Fruit fly (Drosophila melanogaster) whole organism, embryonic: ENCODE results near the gene CG31178.
A peak's percentile ranks its signal among the peaks of the same experiment; 100 is the strongest.

Experiments
- Atf3 ChIP-seq: fragments of 200-800 bp; sonication (Bioruptor generic); optimal IDR thresholded peaks from 3 replicates; lab custom pipeline; 2016; ENCODE audit warnings: missing biosample characterization, missing genetic modification characterization
- CG10209 ChIP-seq: fragments of 200-800 bp; sonication (Bioruptor generic); optimal IDR thresholded peaks from 3 replicates; lab custom pipeline; 2017; ENCODE audit warnings: missing biosample characterization, mild to moderate bottlenecking, missing genetic modification characterization, missing genetic modification reagents
- CG10267 ChIP-seq: fragments of 200-800 bp; sonication (Bioruptor generic); optimal IDR thresholded peaks from 2 replicates; lab custom pipeline; 2018; ENCODE audit warnings: missing biosample characterization, mild to moderate bottlenecking, missing genetic modification characterization, moderate library complexity
- CG11456 ChIP-seq: fragments of 200-800 bp; sonication (Bioruptor generic); IDR thresholded peaks from 3 replicates; pipeline ENCODE4 v1.3.6; 2022; ENCODE audit warnings: missing biosample characterization, missing genetic modification characterization
- CG12155 ChIP-seq: fragments of 200-800 bp; sonication (Bioruptor generic); optimal IDR thresholded peaks from 3 replicates; lab custom pipeline; 2016; ENCODE audit warnings: missing biosample characterization, missing genetic modification characterization
- CG12236 ChIP-seq: fragments of 200-800 bp; sonication (Bioruptor generic); optimal IDR thresholded peaks from 2 replicates; lab custom pipeline; 2016; ENCODE audit warnings: missing biosample characterization, missing genetic modification characterization
- CG12659 ChIP-seq: fragments of 200-800 bp; sonication (Bioruptor generic); optimal IDR thresholded peaks from 3 replicates; lab custom pipeline; 2017; ENCODE audit warnings: mild to moderate bottlenecking, missing biosample characterization, missing genetic modification reagents, missing genetic modification characterization
- CG12769 ChIP-seq: fragments of 200-800 bp; sonication (Bioruptor generic); optimal IDR thresholded peaks from 2 replicates; lab custom pipeline; 2019; ENCODE audit warnings: missing biosample characterization, mild to moderate bottlenecking, missing genetic modification characterization, moderate library complexity
- CG12942 ChIP-seq: fragments of 200-800 bp; sonication (Bioruptor generic); optimal IDR thresholded peaks from 3 replicates; lab custom pipeline; 2016; ENCODE audit warnings: missing biosample characterization, missing genetic modification characterization
- CG13624 ChIP-seq: fragments of 200-800 bp; sonication (Bioruptor generic); optimal IDR thresholded peaks from 2 replicates; lab custom pipeline; 2016; ENCODE audit warnings: missing biosample characterization, missing genetic modification characterization
- CG15601 ChIP-seq: fragments of 200-800 bp; sonication (Bioruptor generic); optimal IDR thresholded peaks from 3 replicates; lab custom pipeline; 2019; ENCODE audit warnings: missing biosample characterization, mild to moderate bottlenecking, missing genetic modification characterization, moderate library complexity
- CG1647 ChIP-seq: fragments of 200-800 bp; sonication (Bioruptor generic); optimal IDR thresholded peaks from 3 replicates; lab custom pipeline; 2016; ENCODE audit warnings: missing biosample characterization, missing genetic modification characterization
- CG16779 ChIP-seq: fragments of 200-800 bp; sonication (Bioruptor generic); IDR thresholded peaks from 2 replicates; pipeline ENCODE4 v1.3.6; 2022; ENCODE audit warnings: missing biosample characterization, missing genetic modification characterization
- CG17829 ChIP-seq: fragments of 200-800 bp; optimal IDR thresholded peaks from 2 replicates; lab custom pipeline; 2019; ENCODE audit warnings: missing biosample characterization, mild to moderate bottlenecking, missing genetic modification characterization, moderate library complexity
- CG18764 ChIP-seq: fragments of 200-800 bp; sonication (Bioruptor generic); optimal IDR thresholded peaks from 3 replicates; lab custom pipeline; 2016; ENCODE audit warnings: missing biosample characterization, missing genetic modification characterization
- CG3065 ChIP-seq: fragments of 200-800 bp; sonication (Bioruptor generic); optimal IDR thresholded peaks from 2 replicates; lab custom pipeline; 2016; ENCODE audit warnings: missing biosample characterization, missing genetic modification characterization
- CG4328 ChIP-seq: fragments of 200-800 bp; sonication (Bioruptor generic); optimal IDR thresholded peaks from 3 replicates; lab custom pipeline; 2017; ENCODE audit warnings: missing biosample characterization, missing genetic modification reagents, missing genetic modification characterization
- CG7745 ChIP-seq: fragments of 200-800 bp; sonication (Bioruptor generic); optimal IDR thresholded peaks from 2 replicates; lab custom pipeline; 2018; ENCODE audit warnings: missing biosample characterization, mild to moderate bottlenecking, missing genetic modification characterization, moderate library complexity
- CG7987 ChIP-seq: fragments of 200-800 bp; sonication (Bioruptor generic); optimal IDR thresholded peaks from 2 replicates; lab custom pipeline; 2018; ENCODE audit warnings: missing biosample characterization, mild to moderate bottlenecking, missing genetic modification characterization, moderate library complexity
- CG8290 ChIP-seq, 3 experiments: fragments of 200-800 bp; sonication (Bioruptor generic); optimal IDR thresholded peaks; 2 replicates each; lab custom pipeline; 2016 to 2019; ENCODE audit warnings: missing biosample characterization in 3 of 3, missing genetic modification characterization in 3 of 3, mild to moderate bottlenecking in 2 of 3, moderate library complexity in 1 of 3
- CG8359 ChIP-seq: fragments of 200-800 bp; sonication (Bioruptor generic); optimal IDR thresholded peaks from 2 replicates; lab custom pipeline; 2017; ENCODE audit warnings: missing biosample characterization, mild to moderate bottlenecking, missing genetic modification characterization, borderline replicate concordance
- CG9797 ChIP-seq: fragments of 200-800 bp; sonication (Bioruptor generic); optimal IDR thresholded peaks from 3 replicates; lab custom pipeline; 2018; ENCODE audit warnings: missing biosample characterization, mild to moderate bottlenecking, missing genetic modification characterization
- CTCF ChIP-seq: fragments of 200-800 bp; sonication (Bioruptor generic); optimal IDR thresholded peaks from 2 replicates; lab custom pipeline; 2017; ENCODE audit warnings: missing biosample characterization, mild to moderate bottlenecking, missing genetic modification characterization, moderate library complexity
- D19A ChIP-seq: fragments of 200-800 bp; optimal IDR thresholded peaks from 3 replicates; lab custom pipeline; 2019; ENCODE audit warnings: missing biosample characterization, mild to moderate bottlenecking, missing genetic modification characterization, moderate library complexity
- HHEX ChIP-seq: fragments of 200-800 bp; sonication (Bioruptor generic); optimal IDR thresholded peaks from 3 replicates; lab custom pipeline; 2017; ENCODE audit warnings: missing biosample characterization, mild to moderate bottlenecking, missing genetic modification characterization, missing genetic modification reagents
- HLH4C ChIP-seq: fragments of 200-800 bp; sonication (Bioruptor generic); IDR thresholded peaks from 3 replicates; pipeline ENCODE4 v1.3.6; 2022; ENCODE audit warnings: missing biosample characterization, missing genetic modification characterization; ENCODE audit not compliant: partially characterized antibody
- Mes4 ChIP-seq: fragments of 200-800 bp; sonication (Bioruptor generic); optimal IDR thresholded peaks from 2 replicates; lab custom pipeline; 2016; ENCODE audit warnings: missing biosample characterization, missing genetic modification characterization
- Mrtf ChIP-seq: fragments of 200-800 bp; sonication (Bioruptor generic); IDR thresholded peaks from 3 replicates; pipeline ENCODE4 v1.3.6; 2022; ENCODE audit warnings: missing biosample characterization, missing genetic modification characterization
- Myb ChIP-seq: fragments of 200-800 bp; sonication (Bioruptor generic); optimal IDR thresholded peaks from 2 replicates; lab custom pipeline; 2016; ENCODE audit warnings: missing biosample characterization, missing genetic modification characterization
- Poxn ChIP-seq: fragments of 200-800 bp; sonication (Bioruptor generic); IDR thresholded peaks from 2 replicates; pipeline ENCODE4 v1.3.6; 2022; ENCODE audit warnings: missing biosample characterization, missing genetic modification characterization
- aop ChIP-seq: fragments of 200-800 bp; sonication (Bioruptor generic); IDR thresholded peaks from 2 replicates; pipeline ENCODE4 v1.3.6; 2022; ENCODE audit warnings: missing biosample characterization, missing genetic modification characterization
- bigmax ChIP-seq: fragments of 200-800 bp; sonication (Bioruptor generic); optimal IDR thresholded peaks from 2 replicates; lab custom pipeline; 2018; ENCODE audit warnings: missing biosample characterization, mild to moderate bottlenecking, missing genetic modification characterization
- bsh ChIP-seq, 2 experiments: fragments of 200-800 bp; sonication (Bioruptor generic); optimal IDR thresholded peaks; 2 replicates each; lab custom pipeline; 2017 to 2018; ENCODE audit warnings: mild to moderate bottlenecking in 2 of 2, missing biosample characterization in 2 of 2, missing genetic modification characterization in 2 of 2, moderate library complexity in 1 of 2
- corto ChIP-seq: fragments of 200-800 bp; sonication (Bioruptor generic); optimal IDR thresholded peaks from 2 replicates; lab custom pipeline; 2016; ENCODE audit warnings: missing biosample characterization, mild to moderate bottlenecking, missing genetic modification characterization, moderate library complexity
- disco-r ChIP-seq: fragments of 200-800 bp; sonication (Bioruptor generic); optimal IDR thresholded peaks from 2 replicates; lab custom pipeline; 2016; ENCODE audit warnings: missing biosample characterization, missing genetic modification characterization
- gcm2 ChIP-seq: fragments of 200-800 bp; sonication (Bioruptor generic); optimal IDR thresholded peaks from 2 replicates; lab custom pipeline; 2016; ENCODE audit warnings: missing biosample characterization, missing genetic modification characterization
- gem ChIP-seq: fragments of 200-800 bp; sonication (Bioruptor generic); optimal IDR thresholded peaks from 2 replicates; lab custom pipeline; 2019; ENCODE audit warnings: missing biosample characterization, mild to moderate bottlenecking, missing genetic modification characterization, moderate library complexity
- oc ChIP-seq: fragments of 200-800 bp; sonication (Bioruptor generic); optimal IDR thresholded peaks from 2 replicates; lab custom pipeline; 2018; ENCODE audit warnings: missing biosample characterization, mild to moderate bottlenecking, missing genetic modification characterization, moderate library complexity
- odd ChIP-seq: fragments of 200-800 bp; sonication (Bioruptor generic); optimal IDR thresholded peaks from 2 replicates; lab custom pipeline; 2017; ENCODE audit warnings: missing biosample characterization, mild to moderate bottlenecking, missing genetic modification characterization
- run ChIP-seq: fragments of 200-800 bp; sonication (Bioruptor generic); optimal IDR thresholded peaks from 3 replicates; lab custom pipeline; 2018; ENCODE audit warnings: missing biosample characterization, mild to moderate bottlenecking, missing genetic modification characterization
- schlank ChIP-seq: fragments of 200-800 bp; sonication (Bioruptor generic); optimal IDR thresholded peaks from 2 replicates; lab custom pipeline; 2018; ENCODE audit warnings: missing biosample characterization, mild to moderate bottlenecking, missing genetic modification characterization
- sob ChIP-seq: fragments of 200-800 bp; sonication (Bioruptor generic); IDR thresholded peaks from 2 replicates; pipeline ENCODE4 v1.3.6; 2022; ENCODE audit warnings: missing biosample characterization, missing genetic modification characterization
- ssp ChIP-seq: fragments of 200-800 bp; sonication (Bioruptor generic); IDR thresholded peaks from 2 replicates; pipeline ENCODE4 v1.3.6; 2022; ENCODE audit warnings: missing biosample characterization, missing genetic modification characterization
- tap ChIP-seq: fragments of 200-800 bp; optimal IDR thresholded peaks from 3 replicates; lab custom pipeline; 2019; ENCODE audit warnings: missing biosample characterization, mild to moderate bottlenecking, missing genetic modification characterization, moderate library complexity
- tll ChIP-seq, 2 experiments: fragments of 200-800 bp in 1 of 2; fragments of >200 bp in 1 of 2; sonication (Bioruptor generic) in 1 of 2; optimal IDR thresholded peaks; 2 replicates each; lab custom pipeline; 2017 to 2019; ENCODE audit warnings: missing biosample characterization in 2 of 2, missing genetic modification characterization in 2 of 2, mild to moderate bottlenecking in 1 of 2, moderate library complexity in 1 of 2
- trem ChIP-seq: fragments of 200-800 bp; optimal IDR thresholded peaks from 3 replicates; lab custom pipeline; 2019; ENCODE audit warnings: missing biosample characterization, mild to moderate bottlenecking, missing genetic modification characterization, moderate library complexity
- tup ChIP-seq: fragments of 200-800 bp; sonication (Bioruptor generic); optimal IDR thresholded peaks from 2 replicates; lab custom pipeline; 2016; ENCODE audit warnings: missing biosample characterization, mild to moderate bottlenecking, missing genetic modification characterization, moderate library complexity
- unc-4 ChIP-seq: fragments of 200-800 bp; sonication (Bioruptor generic); IDR thresholded peaks from 2 replicates; pipeline ENCODE4 v1.3.6; 2022; ENCODE audit warnings: missing biosample characterization, missing genetic modification characterization; ENCODE audit not compliant: partially characterized antibody
- usp ChIP-seq: fragments of >200 bp; optimal IDR thresholded peaks from 2 replicates; lab custom pipeline; 2017; ENCODE audit warnings: missing biosample characterization, missing genetic modification characterization
- yki ChIP-seq: fragments of >200 bp; optimal IDR thresholded peaks from 3 replicates; lab custom pipeline; 2018

The CG31178 gene

dm6 chr3R:21828785-21829486, 44.6 kb upstream of the CG31178 start (continued):
- TF ChIP-seq CG7745 (tag; lab: Kevin White, UChicago) (peak; percentile 56), unc-4 (GFP tag; lab: Robert Waterston, UW) (no peak), gem (peak; percentile 92), tll (GFP tag; optimal IDR thresholded peaks at IDR 0.05; lab: Kevin White, UChicago) (no peak), CG18764 (peak; percentile 27), CG1647 (GFP tag; lab: Kevin White, UChicago) (no peak), CG7987 (no peak), CG17829 (tag; lab: Kevin White, UChicago) (peak; percentile 94), Mrtf (GFP tag; lab: Robert Waterston, UW) (no peak; the same call in 2 of the 3 replicates), CG12236 (no peak), disco-r (no peak), CG16779 (GFP tag; lab: Robert Waterston, UW) (no peak), gcm2 (GFP tag; lab: Kevin White, UChicago) (no peak), CG12942 (GFP tag; lab: Kevin White, UChicago) (peak; percentile 8), corto (no peak), CTCF (peak; percentile 12), Atf3 (GFP tag; lab: Kevin White, UChicago) (no peak), usp (GFP tag; lab: Kevin White, UChicago) (no peak), oc (tag; lab: Kevin White, UChicago) (peak; percentile 66), CG15601 (tag; lab: Kevin White, UChicago) (peak; percentile 93), Poxn (GFP tag; lab: Robert Waterston, UW) (no peak), CG3065 (peak; percentile 12), ssp (GFP tag; lab: Robert Waterston, UW) (peak; percentile 37; the same call in 1 of the 2 replicates), trem (peak; percentile 92), CG9797 (peak; percentile 8), CG11456 (GFP tag; lab: Robert Waterston, UW) (no peak), odd (GFP tag; lab: Kevin White, UChicago) (no peak), Mes4 (GFP tag; lab: Kevin White, UChicago) (no peak), CG12155 (peak; percentile 36), aop (GFP tag; lab: Robert Waterston, UW) (no peak), D19A (tag; lab: Kevin White, UChicago) (peak; percentile 66), CG12659 (GFP tag; lab: Kevin White, UChicago) (peak; percentile 3), bigmax (GFP tag; lab: Kevin White, UChicago) (no peak), HHEX (peak; percentile 39), HLH4C (GFP tag; lab: Robert Waterston, UW) (no peak), tap (tag; lab: Kevin White, UChicago) (peak; percentile 57), CG13624 (GFP tag; lab: Kevin White, UChicago) (no peak), run (tag; lab: Kevin White, UChicago) (peak; percentile 13), CG10267 (tag; lab: Kevin White, UChicago) (peak; percentile 87), bsh (GFP tag; optimal IDR thresholded peaks at IDR 0.05; lab: Kevin White, UChicago) (peak; percentile 87 to 96), CG4328 (peak; percentile 35), CG8290 (GFP tag; optimal IDR thresholded peaks at IDR 0.05; lab: Kevin White, UChicago) (peak; percentile 78), CG8290 (tag; optimal IDR thresholded peaks at IDR 0.05; lab: Kevin White, UChicago) (no peak), sob (no peak), Myb (GFP tag; lab: Kevin White, UChicago) (no peak), CG8359 (GFP tag; lab: Kevin White, UChicago) (peak; percentile 55), CG12769 (no peak), CG10209 (GFP tag; lab: Kevin White, UChicago) (peak; percentile 54), schlank (tag; lab: Kevin White, UChicago) (no peak), yki (lab: Kevin White, UChicago) (no peak), tup (GFP tag; lab: Kevin White, UChicago) (no peak)
